Worm (Caenorhabditis elegans) whole organism, L4/young adult: ENCODE measurements around the gene ttr-21.

Experiments used
- W03F9.2 ChIP-seq: fragments of 150-350 bp; optimal IDR thresholded peaks from 2 replicates; lab custom pipeline; 2014; ENCODE audit warnings: missing biosample characterization, missing genetic modification characterization
- dao-5 ChIP-seq: sonication (generic microtip); optimal IDR thresholded peaks from 2 replicates; lab custom pipeline; 2016; ENCODE audit warnings: missing genotype, missing genetic modification characterization, moderate library complexity, missing compliant biosample characterization

DNA sequence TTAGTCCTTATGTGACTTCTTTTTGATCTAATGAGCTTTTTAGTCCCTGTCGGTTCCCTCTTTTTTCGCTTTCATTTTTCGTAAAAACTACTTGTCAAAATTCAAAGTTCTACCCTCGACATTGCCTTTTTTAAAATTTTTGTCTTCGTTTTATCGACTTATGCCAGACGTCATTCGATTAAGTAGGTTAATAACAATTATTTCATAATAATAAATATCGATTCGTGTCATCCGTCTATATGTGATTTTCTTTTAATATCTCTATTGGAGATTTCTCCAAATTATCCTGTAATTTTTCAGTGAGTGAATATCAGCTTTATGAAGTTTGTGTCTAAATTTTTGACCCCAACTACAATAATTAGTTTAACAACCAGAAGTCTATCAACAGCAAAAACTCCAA lies 31.5 kb downstream of the ttr-21 start, which contains the start of gene hpo-31:
- TF ChIP-seq W03F9.2 (no peak), dao-5 (no peak)
